Fruit fly (Drosophila melanogaster) whole organism, wandering third instar larva: ENCODE data around the gene slx1.
A peak's percentile ranks its signal among the peaks of the same experiment; 100 is the strongest.

ENCODE experiments used
- Abd-B ChIP-seq: fragments of >200 bp; optimal IDR thresholded peaks from 2 replicates; lab custom pipeline; 2017; ENCODE audit warnings: missing biosample characterization, missing genetic modification characterization
- CG32264 ChIP-seq: fragments of 200-800 bp; sonication (Bioruptor generic); optimal IDR thresholded peaks from 2 replicates; lab custom pipeline; 2016; ENCODE audit warnings: missing biosample characterization, missing genetic modification characterization
- CG9705 ChIP-seq: fragments of 200-800 bp; sonication (Bioruptor generic); optimal IDR thresholded peaks from 2 replicates; lab custom pipeline; 2018; ENCODE audit warnings: missing biosample characterization, mild to moderate bottlenecking, missing genetic modification characterization
- CrebA ChIP-seq: fragments of 200-800 bp; sonication (Bioruptor generic); optimal IDR thresholded peaks from 2 replicates; lab custom pipeline; 2016; ENCODE audit warnings: missing biosample characterization, mild to moderate bottlenecking, missing genetic modification characterization, borderline replicate concordance
- Dfd ChIP-seq: fragments of >200 bp; optimal IDR thresholded peaks from 2 replicates; lab custom pipeline; 2017; ENCODE audit warnings: missing biosample characterization, missing genetic modification characterization
- Dif ChIP-seq: fragments of 200-275, 200-300 bp; sonication (Bioruptor generic); optimal IDR thresholded peaks from 2 replicates; lab custom pipeline; 2018; ENCODE audit warnings: missing biosample characterization, missing genetic modification characterization; ENCODE audit not compliant: partially characterized antibody
- GATAd ChIP-seq: sonication (Bioruptor generic); optimal IDR thresholded peaks from 2 replicates; lab custom pipeline; 2016; ENCODE audit warnings: missing biosample characterization, missing genetic modification characterization
- HLH106 ChIP-seq: fragments of 200-800 bp; optimal IDR thresholded peaks from 3 replicates; lab custom pipeline; 2019; ENCODE audit warnings: missing biosample characterization, mild to moderate bottlenecking, missing genetic modification characterization, moderate library complexity
- Hnf4 ChIP-seq: fragments of 200-800 bp; sonication (Bioruptor generic); optimal IDR thresholded peaks from 2 replicates; lab custom pipeline; 2016; ENCODE audit warnings: missing biosample characterization, mild to moderate bottlenecking, missing genetic modification characterization
- Hr78 ChIP-seq: fragments of >200 bp; optimal IDR thresholded peaks from 2 replicates; lab custom pipeline; 2017; ENCODE audit warnings: missing biosample characterization, missing genetic modification characterization
- Hr83 ChIP-seq: fragments of 200-300 bp; sonication (Bioruptor generic); optimal IDR thresholded peaks from 2 replicates; lab custom pipeline; 2016; ENCODE audit warnings: missing biosample characterization, mild to moderate bottlenecking, missing genetic modification characterization, moderate library complexity; ENCODE audit not compliant: poor library complexity, severe bottlenecking
- Jra ChIP-seq: sonication (Bioruptor generic); optimal IDR thresholded peaks from 2 replicates; lab custom pipeline; 2016; ENCODE audit warnings: missing biosample characterization, missing genetic modification characterization
- Mio ChIP-seq: sonication (Bioruptor generic); optimal IDR thresholded peaks from 2 replicates; lab custom pipeline; 2016; ENCODE audit warnings: missing biosample characterization, missing genetic modification characterization
- Myc ChIP-seq: fragments of >200 bp; optimal IDR thresholded peaks from 2 replicates; lab custom pipeline; 2017
- N ChIP-seq: fragments of >200 bp; optimal IDR thresholded peaks from 2 replicates; lab custom pipeline; 2018; ENCODE audit warnings: missing biosample characterization, missing external identifiers, missing genetic modification characterization
- OdsH ChIP-seq: fragments of 200-800 bp; sonication (Bioruptor generic); optimal IDR thresholded peaks from 2 replicates; lab custom pipeline; 2016; ENCODE audit warnings: missing biosample characterization, mild to moderate bottlenecking, missing genetic modification characterization
- Rel ChIP-seq, 2 experiments: fragments of 200-800 bp; sonication (Bioruptor generic) in 1 of 2; optimal IDR thresholded peaks; 2 replicates in 1 of 2; 3 replicates in 1 of 2; lab custom pipeline; 2016 to 2019; ENCODE audit warnings: mild to moderate bottlenecking in 2 of 2, missing biosample characterization in 2 of 2, missing genetic modification characterization in 2 of 2, moderate library complexity in 1 of 2
- Sp1 ChIP-seq: fragments of 200-800 bp; sonication (Bioruptor generic); optimal IDR thresholded peaks from 3 replicates; lab custom pipeline; 2019; ENCODE audit warnings: missing biosample characterization, mild to moderate bottlenecking, missing genetic modification characterization, moderate library complexity
- Vsx2 ChIP-seq: fragments of 200-300, 225-300 bp; sonication (Bioruptor generic); optimal IDR thresholded peaks from 2 replicates; lab custom pipeline; 2018; ENCODE audit warnings: missing biosample characterization, missing genetic modification characterization; ENCODE audit not compliant: partially characterized antibody
- br ChIP-seq: fragments of 200-800 bp; sonication (Bioruptor generic); optimal IDR thresholded peaks from 2 replicates; lab custom pipeline; 2016; ENCODE audit warnings: missing biosample characterization, missing genetic modification characterization
- brk ChIP-seq: fragments of 200-800 bp; sonication (Bioruptor generic); optimal IDR thresholded peaks from 2 replicates; lab custom pipeline; 2016; ENCODE audit warnings: missing biosample characterization, mild to moderate bottlenecking, missing genetic modification characterization
- dl ChIP-seq, 2 experiments: fragments of 175-275, 200-275 bp in 1 of 2; fragments of 200-275 bp in 1 of 2; sonication (Bioruptor generic); optimal IDR thresholded peaks; lab custom pipeline; 2018; ENCODE audit warnings: mild to moderate bottlenecking in 2 of 2, missing biosample characterization in 2 of 2, missing genetic modification characterization in 2 of 2, moderate library complexity in 2 of 2; ENCODE audit not compliant: partially characterized antibody in 2 of 2, insufficient read depth in 1 of 2
- dmrt93B ChIP-seq: fragments of 200-800 bp; sonication (Bioruptor generic); optimal IDR thresholded peaks from 2 replicates; lab custom pipeline; 2018; ENCODE audit warnings: missing biosample characterization, mild to moderate bottlenecking, missing genetic modification characterization
- dsf ChIP-seq: sonication (Bioruptor generic); optimal IDR thresholded peaks from 2 replicates; lab custom pipeline; 2016; ENCODE audit warnings: missing biosample characterization, missing genetic modification characterization, borderline replicate concordance
- ey ChIP-seq: fragments of 200-800 bp; sonication (Bioruptor generic); optimal IDR thresholded peaks from 2 replicates; lab custom pipeline; 2016; ENCODE audit warnings: missing biosample characterization, missing genetic modification characterization
- foxo ChIP-seq, 2 experiments: fragments of 200-800 bp; sonication (Bioruptor generic); optimal IDR thresholded peaks; 2 replicates in 1 of 2; 3 replicates in 1 of 2; lab custom pipeline; 2016 to 2017; ENCODE audit warnings: missing biosample characterization in 2 of 2, missing genetic modification characterization in 2 of 2
- fru ChIP-seq: fragments of 200-800 bp; sonication (Bioruptor generic); optimal IDR thresholded peaks from 3 replicates; lab custom pipeline; 2016; ENCODE audit warnings: missing biosample characterization, mild to moderate bottlenecking, missing genetic modification characterization
- h ChIP-seq: fragments of 200-800 bp; sonication (Bioruptor generic); optimal IDR thresholded peaks from 3 replicates; lab custom pipeline; 2016; ENCODE audit warnings: missing biosample characterization, mild to moderate bottlenecking, missing genetic modification characterization
- jim ChIP-seq: fragments of 175-275, 200-325 bp; sonication (Bioruptor generic); optimal IDR thresholded peaks from 2 replicates; lab custom pipeline; 2016; ENCODE audit warnings: missing biosample characterization, mild to moderate bottlenecking, missing genetic modification characterization
- lola ChIP-seq: fragments of >200 bp; optimal IDR thresholded peaks from 2 replicates; lab custom pipeline; 2017; ENCODE audit warnings: missing biosample characterization, missing genetic modification characterization
- pan ChIP-seq: fragments of >200 bp; optimal IDR thresholded peaks from 2 replicates; lab custom pipeline; 2017
- psq ChIP-seq: fragments of 200-800 bp; sonication (Bioruptor generic); optimal IDR thresholded peaks from 3 replicates; lab custom pipeline; 2017; ENCODE audit warnings: missing biosample characterization, mild to moderate bottlenecking, missing genetic modification characterization, moderate library complexity
- rgr ChIP-seq: fragments of 200-800 bp; sonication (Bioruptor generic); optimal IDR thresholded peaks from 3 replicates; lab custom pipeline; 2016; ENCODE audit warnings: missing biosample characterization, mild to moderate bottlenecking, missing genetic modification characterization
- sage ChIP-seq: fragments of 200-800 bp; sonication (Bioruptor generic); optimal IDR thresholded peaks from 2 replicates; lab custom pipeline; 2016; ENCODE audit warnings: missing biosample characterization, mild to moderate bottlenecking, missing genetic modification characterization
- sv ChIP-seq: fragments of 200-800 bp; sonication (Bioruptor generic); optimal IDR thresholded peaks from 3 replicates; lab custom pipeline; 2016; ENCODE audit warnings: missing biosample characterization, missing genetic modification characterization
- tai ChIP-seq: sonication (Bioruptor generic); optimal IDR thresholded peaks from 2 replicates; lab custom pipeline; 2016; ENCODE audit warnings: missing biosample characterization, missing genetic modification characterization
- usp ChIP-seq: fragments of >200 bp; optimal IDR thresholded peaks from 2 replicates; lab custom pipeline; 2017; ENCODE audit warnings: missing biosample characterization, missing genetic modification characterization
- woc ChIP-seq: sonication (Bioruptor generic); optimal IDR thresholded peaks from 2 replicates; lab custom pipeline; 2016; ENCODE audit warnings: missing biosample characterization, mild to moderate bottlenecking, missing genetic modification characterization

Gene slx1

dm6 chr3R:4664947-4665346 is 23.2 kb downstream of the slx1 start:
- TF ChIP-seq sv (GFP tag; lab: Kevin White, UChicago) (no peak), tai (GFP tag; lab: Kevin White, UChicago) (peak; percentile 98), Hr83 (peak; percentile 99), Jra (GFP tag; lab: Kevin White, UChicago) (peak; percentile 98), pan (lab: Kevin White, UChicago) (no peak), N (GFP tag; lab: Kevin White, UChicago) (no peak), rgr (peak; percentile 99), sage (GFP tag; lab: Kevin White, UChicago) (peak; percentile 94), fru (GFP tag; lab: Kevin White, UChicago) (peak; percentile 96), Vsx2 (GFP tag; lab: Kevin White, UChicago) (no peak), h (GFP tag; lab: Kevin White, UChicago) (peak; percentile 98), br (GFP tag; lab: Kevin White, UChicago) (peak; percentile 98), Sp1 (peak; percentile 96), dmrt93B (peak; percentile 92), dl (GFP tag; optimal IDR thresholded peaks at IDR 0.05; lab: Kevin White, UChicago; ENCODE audit: insufficient read depth in 1 of 2, partially characterized antibody in 2 of 2) (no peak), CG32264 (GFP tag; lab: Kevin White, UChicago) (peak; percentile 95), lola (GFP tag; lab: Kevin White, UChicago) (no peak), psq (GFP tag; lab: Kevin White, UChicago) (peak; percentile 93), brk (peak; percentile 96), GATAd (GFP tag; lab: Kevin White, UChicago) (peak; percentile 95), Dif (no peak), CG9705 (GFP tag; lab: Kevin White, UChicago) (peak; percentile 93), OdsH (GFP tag; lab: Kevin White, UChicago) (peak; percentile 98), Rel (GFP tag; optimal IDR thresholded peaks at IDR 0.05; lab: Kevin White, UChicago) (peak; percentile 57), Rel (tag; optimal IDR thresholded peaks at IDR 0.05; lab: Kevin White, UChicago) (peak; percentile 69), dsf (GFP tag; lab: Kevin White, UChicago) (peak; percentile 95), ey (GFP tag; lab: Kevin White, UChicago) (peak; percentile 91), Hnf4 (GFP tag; lab: Kevin White, UChicago) (peak; percentile 99), Myc (lab: Kevin White, UChicago) (no peak), HLH106 (tag; lab: Kevin White, UChicago) (peak; percentile 88), foxo (GFP tag; optimal IDR thresholded peaks at IDR 0.05; lab: Kevin White, UChicago) (peak; percentile 83 to 95), Mio (GFP tag; lab: Kevin White, UChicago) (peak; percentile 89), jim (GFP tag; lab: Kevin White, UChicago) (peak; percentile 96), usp (GFP tag; lab: Kevin White, UChicago) (no peak), woc (GFP tag; lab: Kevin White, UChicago) (peak; percentile 76), Abd-B (no peak), Hr78 (GFP tag; lab: Kevin White, UChicago) (no peak), CrebA (GFP tag; lab: Kevin White, UChicago) (peak; percentile 85), Dfd (GFP tag; lab: Kevin White, UChicago) (no peak)

- no peak for TF ChIP-seq N (GFP tag; lab: Kevin White, UChicago)
- no peak for TF ChIP-seq pan (lab: Kevin White, UChicago)
- no peak for TF ChIP-seq dmrt93B
- no peak for TF ChIP-seq GATAd (GFP tag; lab: Kevin White, UChicago)
- no peak for TF ChIP-seq Hr78 (GFP tag; lab: Kevin White, UChicago)
- no peak for TF ChIP-seq h (GFP tag; lab: Kevin White, UChicago)
- no peak for TF ChIP-seq OdsH (GFP tag; lab: Kevin White, UChicago)
- TF ChIP-seq, all 38 proteins: peak for 0
These were observed 24.4 kb downstream of the slx1 start for dm6 chr3R:4666014-4666652.
